Worm (Caenorhabditis elegans) whole organism, L3 larva: ENCODE results near the gene gex-4.

Experiments used
- ZK546.5 ChIP-seq: sonication (generic microtip); optimal IDR thresholded peaks from 2 replicates; lab custom pipeline; 2017; ENCODE audit warnings: missing biosample characterization, missing genetic modification characterization
- aly-2 ChIP-seq: fragments of 150-350 bp; optimal IDR thresholded peaks from 2 replicates; lab custom pipeline; 2014; ENCODE audit warnings: missing biosample characterization, missing genetic modification characterization
- ama-1 ChIP-seq: fragments of 150-350 bp; optimal IDR thresholded peaks from 2 replicates; lab custom pipeline; 2018
- ceh-16 ChIP-seq: sonication (generic microtip); optimal IDR thresholded peaks from 2 replicates; lab custom pipeline; 2017; ENCODE audit warnings: missing biosample characterization, missing genetic modification characterization
- ceh-28 ChIP-seq: fragments of 150-350 bp; optimal IDR thresholded peaks from 2 replicates; lab custom pipeline; 2014; ENCODE audit warnings: missing biosample characterization, missing genetic modification reagents, missing genetic modification characterization
- ceh-82 ChIP-seq: fragments of 150-350 bp; optimal IDR thresholded peaks from 2 replicates; lab custom pipeline; 2014; ENCODE audit warnings: missing biosample characterization, missing genetic modification characterization
- ceh-9 ChIP-seq: sonication (generic microtip); optimal IDR thresholded peaks from 2 replicates; lab custom pipeline; 2018; ENCODE audit warnings: missing biosample characterization, missing genetic modification characterization
- egl-27 ChIP-seq: sonication (generic microtip); optimal IDR thresholded peaks from 4 replicates; lab custom pipeline; 2017; ENCODE audit warnings: missing biosample characterization, missing genetic modification reagents, missing genetic modification characterization
- egl-5 ChIP-seq: fragments of 150-350 bp; optimal IDR thresholded peaks from 2 replicates; lab custom pipeline; 2017; ENCODE audit warnings: missing biosample characterization, missing genetic modification reagents, missing genetic modification characterization, inconsistent platforms
- elt-1 ChIP-seq: fragments of 150-350 bp; optimal IDR thresholded peaks from 2 replicates; lab custom pipeline; 2014; ENCODE audit warnings: missing biosample characterization, missing genetic modification characterization
- elt-2 ChIP-seq: sonication (generic microtip); optimal IDR thresholded peaks from 2 replicates; lab custom pipeline; 2016; ENCODE audit warnings: missing genetic modification reagents, mild to moderate bottlenecking, missing genetic modification characterization, missing compliant biosample characterization
- elt-3 ChIP-seq, 3 experiments: fragments of 150-350 bp in 1 of 3; sonication (generic microtip) in 2 of 3; optimal IDR thresholded peaks; 2 replicates in 2 of 3; 4 replicates in 1 of 3; lab custom pipeline; 2014 to 2017; ENCODE audit warnings: missing biosample characterization in 3 of 3, missing genetic modification characterization in 3 of 3
- fkh-10 ChIP-seq: sonication (generic microtip); optimal IDR thresholded peaks from 2 replicates; lab custom pipeline; 2017; ENCODE audit warnings: missing biosample characterization, missing genetic modification reagents, missing genetic modification characterization
- fos-1 ChIP-seq: fragments of 150-350 bp; optimal IDR thresholded peaks from 2 replicates; lab custom pipeline; 2014; ENCODE audit warnings: missing biosample characterization, missing genetic modification characterization
- hmg-11 ChIP-seq: sonication (generic microtip); optimal IDR thresholded peaks from 2 replicates; lab custom pipeline; 2016; ENCODE audit warnings: missing genetic modification characterization, missing compliant biosample characterization
- jun-1 ChIP-seq: fragments of 150-350 bp; optimal IDR thresholded peaks from 2 replicates; lab custom pipeline; 2014; ENCODE audit warnings: missing biosample characterization, missing genetic modification reagents, missing genetic modification characterization
- lin-15B ChIP-seq: fragments of 150-350 bp; optimal IDR thresholded peaks from 2 replicates; lab custom pipeline; 2014; ENCODE audit warnings: missing biosample characterization, missing genetic modification characterization
- lin-39 ChIP-seq: fragments of 150-350 bp; optimal IDR thresholded peaks from 2 replicates; lab custom pipeline; 2018; ENCODE audit warnings: missing biosample characterization, missing genetic modification reagents, missing genetic modification characterization
- lsy-12 ChIP-seq: sonication (generic microtip); optimal IDR thresholded peaks from 2 replicates; lab custom pipeline; 2016; ENCODE audit warnings: mild to moderate bottlenecking, missing genetic modification characterization, missing compliant biosample characterization
- mdl-1 ChIP-seq: fragments of 150-350 bp; optimal IDR thresholded peaks from 2 replicates; lab custom pipeline; 2014; ENCODE audit warnings: missing biosample characterization, missing genetic modification characterization
- mml-1 ChIP-seq: fragments of 150-350 bp; sonication (generic microtip); optimal IDR thresholded peaks from 3 replicates; lab custom pipeline; 2014; ENCODE audit warnings: missing biosample characterization, missing genetic modification characterization
- nhr-11 ChIP-seq: fragments of 150-350 bp; optimal IDR thresholded peaks from 2 replicates; lab custom pipeline; 2014; ENCODE audit warnings: missing biosample characterization, missing genetic modification characterization
- nhr-12 ChIP-seq: fragments of 150-350 bp; optimal IDR thresholded peaks from 2 replicates; lab custom pipeline; 2014; ENCODE audit warnings: missing biosample characterization, missing genetic modification characterization
- nhr-23 ChIP-seq: fragments of 150-350 bp; optimal IDR thresholded peaks from 2 replicates; lab custom pipeline; 2014; ENCODE audit warnings: missing biosample characterization, missing genetic modification reagents, missing genetic modification characterization
- nhr-25 ChIP-seq: sonication (generic microtip); optimal IDR thresholded peaks from 2 replicates; lab custom pipeline; 2017; ENCODE audit warnings: missing biosample characterization, missing genetic modification characterization
- nhr-28 ChIP-seq: fragments of 150-350 bp; optimal IDR thresholded peaks from 2 replicates; lab custom pipeline; 2014; ENCODE audit warnings: missing biosample characterization, missing genetic modification characterization
- nhr-43 ChIP-seq: sonication (generic microtip); optimal IDR thresholded peaks from 2 replicates; lab custom pipeline; 2016; ENCODE audit warnings: mild to moderate bottlenecking, missing genetic modification characterization, missing compliant biosample characterization; ENCODE audit not compliant: poor library complexity, severe bottlenecking
- nhr-67 ChIP-seq: fragments of 150-350 bp; optimal IDR thresholded peaks from 2 replicates; lab custom pipeline; 2014; ENCODE audit warnings: missing biosample characterization, missing genetic modification characterization
- pqm-1 ChIP-seq: fragments of 150-350 bp; optimal IDR thresholded peaks from 2 replicates; lab custom pipeline; 2017; ENCODE audit warnings: missing biosample characterization, missing genetic modification characterization, inconsistent platforms
- sea-2 ChIP-seq: fragments of 150-350 bp; sonication (generic microtip); optimal IDR thresholded peaks from 4 replicates; lab custom pipeline; 2014; ENCODE audit warnings: missing biosample characterization, missing genetic modification reagents, missing genetic modification characterization
- skn-1 ChIP-seq: fragments of 150-350 bp; optimal IDR thresholded peaks from 2 replicates; lab custom pipeline; 2014; ENCODE audit warnings: missing biosample characterization, missing genetic modification characterization
- tbx-2 ChIP-seq: sonication (generic microtip); optimal IDR thresholded peaks from 2 replicates; lab custom pipeline; 2016; ENCODE audit warnings: mild to moderate bottlenecking, missing genetic modification characterization, missing compliant biosample characterization
- unc-39 ChIP-seq: sonication (generic microtip); optimal IDR thresholded peaks from 4 replicates; lab custom pipeline; 2017; ENCODE audit warnings: missing biosample characterization, missing genetic modification characterization
- unc-62 ChIP-seq: fragments of 150-350 bp; sonication (generic microtip); optimal IDR thresholded peaks from 4 replicates; lab custom pipeline; 2014; ENCODE audit warnings: missing biosample characterization, missing genetic modification reagents, missing genetic modification characterization
- zag-1 ChIP-seq: fragments of 150-350 bp; optimal IDR thresholded peaks from 2 replicates; lab custom pipeline; 2014; ENCODE audit warnings: missing biosample characterization, missing genetic modification characterization
- ztf-4 ChIP-seq: fragments of 150-350 bp; optimal IDR thresholded peaks from 2 replicates; lab custom pipeline; 2014; ENCODE audit warnings: missing biosample characterization, missing genetic modification characterization

The gex-4 gene

ce11 chrIII:12205271-12205670 is 13.2 kb downstream of the gex-4 start:
- TF ChIP-seq nhr-25 (tag; lab: Kevin White, UChicago): no peak
- TF ChIP-seq lsy-12: no peak
- no peak for TF ChIP-seq mml-1 (tag; lab: Kevin White, UChicago)
- no peak for TF ChIP-seq fos-1 (tag; lab: Kevin White, UChicago)
- no peak for TF ChIP-seq mdl-1 (tag; lab: Kevin White, UChicago)
- no peak for TF ChIP-seq ama-1
- TF ChIP-seq nhr-23 (tag; lab: Kevin White, UChicago): no peak
- TF ChIP-seq zag-1: no peak

- TF ChIP-seq sea-2 (GFP tag; lab: Kevin White, UChicago): no peak
- no peak for TF ChIP-seq tbx-2 (tag; lab: Kevin White, UChicago)
- TF ChIP-seq fos-1 (tag; lab: Kevin White, UChicago): no peak
- no peak for TF ChIP-seq jun-1 (tag; lab: Kevin White, UChicago)
- TF ChIP-seq hmg-11: no peak
- no peak for TF ChIP-seq ceh-82 (tag; lab: Kevin White, UChicago)
- TF ChIP-seq ZK546.5 (tag; lab: Kevin White, UChicago): no peak
- TF ChIP-seq aly-2 (tag; lab: Kevin White, UChicago): no peak
- no peak for TF ChIP-seq nhr-28 (tag; lab: Kevin White, UChicago)
- TF ChIP-seq ceh-16: no peak
Measured at ce11 chrIII:12202437-12202836, 16.0 kb downstream of the gex-4 start, which contains the start of gene osm-12. Gene osm-12, minus strand, starts transcription at chrIII:12202537.

ce11 chrIII:12198135-12198534 is 20.3 kb downstream of the gex-4 start:
- no peak for TF ChIP-seq lin-39
- TF ChIP-seq skn-1: no peak

- TF ChIP-seq ZK546.5 (tag; lab: Kevin White, UChicago): no peak
- no peak for TF ChIP-seq nhr-11 (tag; lab: Kevin White, UChicago)
- TF ChIP-seq pqm-1 (tag; lab: Kevin White, UChicago): no peak
- TF ChIP-seq nhr-67 (tag; lab: Kevin White, UChicago): no peak
- no peak for TF ChIP-seq ceh-16
- no peak for TF ChIP-seq tbx-2 (tag; lab: Kevin White, UChicago)
- TF ChIP-seq sea-2 (GFP tag; lab: Kevin White, UChicago): no peak
- TF ChIP-seq nhr-43 (tag; lab: Kevin White, UChicago): no peak
- no peak for TF ChIP-seq elt-3 (tag; optimal IDR thresholded peaks at IDR 0.05; lab: Kevin White, UChicago)
- no peak for TF ChIP-seq ceh-82 (tag; lab: Kevin White, UChicago)
- no peak for TF ChIP-seq ztf-4
- no peak for TF ChIP-seq unc-39 (tag; lab: Kevin White, UChicago)
- no peak for TF ChIP-seq ama-1
- no peak for TF ChIP-seq lin-39
- TF ChIP-seq fkh-10 (GFP tag; lab: Kevin White, UChicago): no peak
- TF ChIP-seq elt-1 (tag; lab: Kevin White, UChicago): no peak
- no peak for TF ChIP-seq unc-62 (GFP tag; lab: Kevin White, UChicago)
- no peak for TF ChIP-seq fos-1 (tag; lab: Kevin White, UChicago)
- no peak for TF ChIP-seq egl-27 (tag; lab: Kevin White, UChicago)
- TF ChIP-seq, all 47 proteins: peak for 0
Measured at ce11 chrIII:12195991-12196390, 22.4 kb downstream of the gex-4 start.

- no peak for TF ChIP-seq ceh-28 (tag; lab: Kevin White, UChicago)
- no peak for TF ChIP-seq egl-5 (tag; lab: Kevin White, UChicago)
- no peak for TF ChIP-seq ceh-16
- TF ChIP-seq nhr-12: no peak
- TF ChIP-seq tbx-2 (tag; lab: Kevin White, UChicago): no peak
- TF ChIP-seq elt-3 (tag; optimal IDR thresholded peaks at IDR 0.05; lab: Kevin White, UChicago): no peak
- no peak for TF ChIP-seq ceh-9 (tag; lab: Kevin White, UChicago)
- no peak for TF ChIP-seq elt-2
- TF ChIP-seq unc-39 (tag; lab: Kevin White, UChicago): no peak
- no peak for TF ChIP-seq lin-15B (tag; lab: Kevin White, UChicago)
- TF ChIP-seq, all 47 proteins: peak for 0
Measured at ce11 chrIII:12194190-12194589, 24.2 kb downstream of the gex-4 start, which contains the start of gene Y75B8A.44. Gene Y75B8A.44, plus strand, starts transcription at chrIII:12194490.
